Worm (Caenorhabditis elegans) whole organism, L4 larva: ENCODE measurements around the gene F55A11.1.

Source experiments
- ama-1 ChIP-seq: fragments of 150-350 bp; optimal IDR thresholded peaks from 2 replicates; lab custom pipeline; 2014; ENCODE audit warnings: inconsistent platforms, mixed read lengths
- jun-1 ChIP-seq: fragments of 150-350 bp; optimal IDR thresholded peaks from 2 replicates; lab custom pipeline; 2014; ENCODE audit warnings: missing biosample characterization, missing genetic modification reagents, missing genetic modification characterization
- lin-15B ChIP-seq: fragments of 150-350 bp; sonication (generic microtip); optimal IDR thresholded peaks from 3 replicates; lab custom pipeline; 2014; ENCODE audit warnings: missing biosample characterization, missing genetic modification characterization
- snpc-4 ChIP-seq: fragments of 150-350 bp; optimal IDR thresholded peaks from 2 replicates; lab custom pipeline; 2014; ENCODE audit warnings: missing biosample characterization, missing genetic modification characterization
- zip-2 ChIP-seq: fragments of 150-350 bp; optimal IDR thresholded peaks from 2 replicates; lab custom pipeline; 2014; ENCODE audit warnings: missing biosample characterization, missing genetic modification characterization
- ztf-11 ChIP-seq: fragments of 150-350 bp; optimal IDR thresholded peaks from 2 replicates; lab custom pipeline; 2014; ENCODE audit warnings: missing biosample characterization, missing genetic modification characterization

DNA sequence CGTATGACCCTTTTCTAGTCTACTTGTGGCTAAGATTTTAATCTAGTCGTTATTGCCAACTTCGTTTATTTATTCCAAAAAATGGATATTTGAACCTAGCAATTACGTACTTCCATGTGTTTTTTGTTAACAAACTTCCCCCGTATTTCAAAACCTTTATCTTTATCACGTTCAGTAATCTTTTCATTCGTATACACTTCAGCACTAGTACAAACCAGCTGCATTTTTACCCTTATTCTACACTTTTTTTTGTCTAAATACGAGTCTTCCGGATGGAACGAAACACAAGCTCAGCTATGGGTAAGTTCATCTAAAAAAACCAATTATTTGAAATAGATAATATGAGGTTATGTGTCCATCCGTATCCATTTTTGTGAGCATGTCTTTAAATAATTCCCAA, 25.3 kb upstream of the F55A11.1 start, which contains the start of gene D2023.1:
- TF ChIP-seq ama-1 (lab: Kevin White, UChicago) (no peak), lin-15B (tag; lab: Kevin White, UChicago) (no peak), zip-2 (tag; lab: Kevin White, UChicago) (no peak), jun-1 (tag; lab: Kevin White, UChicago) (no peak), snpc-4 (tag; lab: Kevin White, UChicago) (no peak), ztf-11 (tag; lab: Kevin White, UChicago) (no peak)
